Worm (Caenorhabditis elegans): ENCODE measurements around the gene elpc-3.

ce11 chrV:12198545-12198944 lies 17.3 kb upstream of the elpc-3 start, which contains the start of gene lon-3:
- TF ChIP-seq ztf-25 (GFP tag; IDR thresholded peaks at IDR 0.05) (no peak), akir-1 (GFP tag; optimal IDR thresholded peaks at IDR 0.05) (no peak), ztf-18 (tag; optimal IDR thresholded peaks at IDR 0.05) (no peak), hrde-1 (tag; optimal IDR thresholded peaks at IDR 0.05; ENCODE audit: borderline replicate concordance) (no peak), nfya-1 (tag; optimal IDR thresholded peaks at IDR 0.05; ENCODE audit: borderline replicate concordance, insufficient read depth) (no peak), ztf-28 (GFP tag; IDR thresholded peaks at IDR 0.05) (no peak), B0035.1 (tag; optimal IDR thresholded peaks at IDR 0.05) (no peak), F57A8.1 (GFP tag; optimal IDR thresholded peaks at IDR 0.05) (no peak), ama-1 (optimal IDR thresholded peaks at IDR 0.05) (no peak), ama-1 (GFP tag; optimal IDR thresholded peaks at IDR 0.05) (no peak), F55B11.4 (tag; optimal IDR thresholded peaks at IDR 0.05; ENCODE audit: borderline replicate concordance, insufficient read depth) (no peak), Y67H2A.10 (GFP tag; conservative IDR thresholded peaks at IDR 0.05) (no peak), ztf-22 (GFP tag; optimal IDR thresholded peaks at IDR 0.05) (no peak), tbp1 (GFP tag; optimal IDR thresholded peaks at IDR 0.05) (no peak), bed-1 (GFP tag; IDR thresholded peaks at IDR 0.05) (no peak)

Data from whole organism, young adult.